Worm (Caenorhabditis elegans) whole organism, L3 larva: Measurements from ENCODE around the gene F41E6.17.

Source experiments
- R02D3.7 ChIP-seq: fragments of 150-350 bp; optimal IDR thresholded peaks from 2 replicates; lab custom pipeline; 2014; ENCODE audit warnings: missing biosample characterization, missing genetic modification characterization
- ZK546.5 ChIP-seq: sonication (generic microtip); optimal IDR thresholded peaks from 2 replicates; lab custom pipeline; 2017; ENCODE audit warnings: missing biosample characterization, missing genetic modification characterization
- aly-2 ChIP-seq: fragments of 150-350 bp; optimal IDR thresholded peaks from 2 replicates; lab custom pipeline; 2014; ENCODE audit warnings: missing biosample characterization, missing genetic modification characterization
- ama-1 ChIP-seq: fragments of 150-350 bp; optimal IDR thresholded peaks from 2 replicates; lab custom pipeline; 2018
- ceh-16 ChIP-seq: sonication (generic microtip); optimal IDR thresholded peaks from 2 replicates; lab custom pipeline; 2017; ENCODE audit warnings: missing biosample characterization, missing genetic modification characterization
- ceh-28 ChIP-seq: fragments of 150-350 bp; optimal IDR thresholded peaks from 2 replicates; lab custom pipeline; 2014; ENCODE audit warnings: missing biosample characterization, missing genetic modification reagents, missing genetic modification characterization
- ceh-82 ChIP-seq: fragments of 150-350 bp; optimal IDR thresholded peaks from 2 replicates; lab custom pipeline; 2014; ENCODE audit warnings: missing biosample characterization, missing genetic modification characterization
- ceh-9 ChIP-seq: sonication (generic microtip); optimal IDR thresholded peaks from 2 replicates; lab custom pipeline; 2018; ENCODE audit warnings: missing biosample characterization, missing genetic modification characterization
- daf-12 ChIP-seq: fragments of 150-350 bp; optimal IDR thresholded peaks from 2 replicates; lab custom pipeline; 2014; ENCODE audit warnings: missing biosample characterization, missing genetic modification reagents, missing genetic modification characterization
- egl-27 ChIP-seq: sonication (generic microtip); optimal IDR thresholded peaks from 4 replicates; lab custom pipeline; 2017; ENCODE audit warnings: missing biosample characterization, missing genetic modification reagents, missing genetic modification characterization
- egl-5 ChIP-seq: fragments of 150-350 bp; optimal IDR thresholded peaks from 2 replicates; lab custom pipeline; 2017; ENCODE audit warnings: missing biosample characterization, missing genetic modification reagents, missing genetic modification characterization, inconsistent platforms
- elt-1 ChIP-seq: fragments of 150-350 bp; optimal IDR thresholded peaks from 2 replicates; lab custom pipeline; 2014; ENCODE audit warnings: missing biosample characterization, missing genetic modification characterization
- elt-2 ChIP-seq: sonication (generic microtip); optimal IDR thresholded peaks from 2 replicates; lab custom pipeline; 2016; ENCODE audit warnings: missing genetic modification reagents, mild to moderate bottlenecking, missing genetic modification characterization, missing compliant biosample characterization
- elt-3 ChIP-seq, 3 experiments: fragments of 150-350 bp in 1 of 3; sonication (generic microtip) in 2 of 3; optimal IDR thresholded peaks; 2 replicates in 2 of 3; 4 replicates in 1 of 3; lab custom pipeline; 2014 to 2017; ENCODE audit warnings: missing biosample characterization in 3 of 3, missing genetic modification characterization in 3 of 3
- eor-1 ChIP-seq, 2 experiments: fragments of 150-350 bp; optimal IDR thresholded peaks; 2 replicates each; lab custom pipeline; 2014 to 2018; ENCODE audit warnings: missing biosample characterization in 2 of 2, missing genetic modification characterization in 2 of 2
- fkh-10 ChIP-seq: sonication (generic microtip); optimal IDR thresholded peaks from 2 replicates; lab custom pipeline; 2017; ENCODE audit warnings: missing biosample characterization, missing genetic modification reagents, missing genetic modification characterization
- fkh-2 ChIP-seq: fragments of 150-350 bp; optimal IDR thresholded peaks from 2 replicates; lab custom pipeline; 2014; ENCODE audit warnings: missing biosample characterization, missing genetic modification reagents, missing genetic modification characterization
- fos-1 ChIP-seq: fragments of 150-350 bp; optimal IDR thresholded peaks from 2 replicates; lab custom pipeline; 2014; ENCODE audit warnings: missing biosample characterization, missing genetic modification characterization
- hmg-11 ChIP-seq: sonication (generic microtip); optimal IDR thresholded peaks from 2 replicates; lab custom pipeline; 2016; ENCODE audit warnings: missing genetic modification characterization, missing compliant biosample characterization
- jun-1 ChIP-seq: fragments of 150-350 bp; optimal IDR thresholded peaks from 2 replicates; lab custom pipeline; 2014; ENCODE audit warnings: missing biosample characterization, missing genetic modification reagents, missing genetic modification characterization
- lin-15B ChIP-seq: fragments of 150-350 bp; optimal IDR thresholded peaks from 2 replicates; lab custom pipeline; 2014; ENCODE audit warnings: missing biosample characterization, missing genetic modification characterization
- lin-39 ChIP-seq: fragments of 150-350 bp; optimal IDR thresholded peaks from 2 replicates; lab custom pipeline; 2018; ENCODE audit warnings: missing biosample characterization, missing genetic modification reagents, missing genetic modification characterization
- lsy-12 ChIP-seq: sonication (generic microtip); optimal IDR thresholded peaks from 2 replicates; lab custom pipeline; 2016; ENCODE audit warnings: mild to moderate bottlenecking, missing genetic modification characterization, missing compliant biosample characterization
- mdl-1 ChIP-seq: fragments of 150-350 bp; optimal IDR thresholded peaks from 2 replicates; lab custom pipeline; 2014; ENCODE audit warnings: missing biosample characterization, missing genetic modification characterization
- mml-1 ChIP-seq: fragments of 150-350 bp; sonication (generic microtip); optimal IDR thresholded peaks from 3 replicates; lab custom pipeline; 2014; ENCODE audit warnings: missing biosample characterization, missing genetic modification characterization
- nfya-1 ChIP-seq: sonication (generic microtip); optimal IDR thresholded peaks from 2 replicates; lab custom pipeline; 2017; ENCODE audit warnings: missing genetic modification characterization, mild to moderate bottlenecking, missing compliant biosample characterization, antibody characterized with exemption, moderate library complexity; ENCODE audit not compliant: insufficient read depth
- nhr-11 ChIP-seq: fragments of 150-350 bp; optimal IDR thresholded peaks from 2 replicates; lab custom pipeline; 2014; ENCODE audit warnings: missing biosample characterization, missing genetic modification characterization
- nhr-12 ChIP-seq: fragments of 150-350 bp; optimal IDR thresholded peaks from 2 replicates; lab custom pipeline; 2014; ENCODE audit warnings: missing biosample characterization, missing genetic modification characterization
- nhr-23 ChIP-seq: fragments of 150-350 bp; optimal IDR thresholded peaks from 2 replicates; lab custom pipeline; 2014; ENCODE audit warnings: missing biosample characterization, missing genetic modification reagents, missing genetic modification characterization
- nhr-237 ChIP-seq: fragments of 150-350 bp; optimal IDR thresholded peaks from 2 replicates; lab custom pipeline; 2014; ENCODE audit warnings: missing biosample characterization, missing genetic modification characterization
- nhr-25 ChIP-seq: sonication (generic microtip); optimal IDR thresholded peaks from 2 replicates; lab custom pipeline; 2017; ENCODE audit warnings: missing biosample characterization, missing genetic modification characterization
- nhr-28 ChIP-seq: fragments of 150-350 bp; optimal IDR thresholded peaks from 2 replicates; lab custom pipeline; 2014; ENCODE audit warnings: missing biosample characterization, missing genetic modification characterization
- nhr-43 ChIP-seq: sonication (generic microtip); optimal IDR thresholded peaks from 2 replicates; lab custom pipeline; 2016; ENCODE audit warnings: mild to moderate bottlenecking, missing genetic modification characterization, missing compliant biosample characterization; ENCODE audit not compliant: poor library complexity, severe bottlenecking
- nhr-67 ChIP-seq: fragments of 150-350 bp; optimal IDR thresholded peaks from 2 replicates; lab custom pipeline; 2014; ENCODE audit warnings: missing biosample characterization, missing genetic modification characterization
- nhr-76 ChIP-seq: fragments of 150-350 bp; sonication (generic microtip); optimal IDR thresholded peaks from 5 replicates; lab custom pipeline; 2014; ENCODE audit warnings: missing biosample characterization, missing genetic modification characterization
- nhr-77 ChIP-seq: fragments of 150-350 bp; optimal IDR thresholded peaks from 2 replicates; lab custom pipeline; 2014; ENCODE audit warnings: missing biosample characterization, missing genetic modification characterization
- pha-4 ChIP-seq: fragments of 150-350 bp; optimal IDR thresholded peaks from 2 replicates; lab custom pipeline; 2014; ENCODE audit warnings: missing biosample characterization, missing genetic modification reagents, missing genetic modification characterization
- pqm-1 ChIP-seq: fragments of 150-350 bp; optimal IDR thresholded peaks from 2 replicates; lab custom pipeline; 2017; ENCODE audit warnings: missing biosample characterization, missing genetic modification characterization, inconsistent platforms
- sea-2 ChIP-seq: fragments of 150-350 bp; sonication (generic microtip); optimal IDR thresholded peaks from 4 replicates; lab custom pipeline; 2014; ENCODE audit warnings: missing biosample characterization, missing genetic modification reagents, missing genetic modification characterization
- skn-1 ChIP-seq: fragments of 150-350 bp; optimal IDR thresholded peaks from 2 replicates; lab custom pipeline; 2014; ENCODE audit warnings: missing biosample characterization, missing genetic modification characterization
- snpc-4 ChIP-seq: fragments of 150-350 bp; optimal IDR thresholded peaks from 2 replicates; lab custom pipeline; 2014; ENCODE audit warnings: missing biosample characterization, missing genetic modification characterization
- tbx-2 ChIP-seq: sonication (generic microtip); optimal IDR thresholded peaks from 2 replicates; lab custom pipeline; 2016; ENCODE audit warnings: mild to moderate bottlenecking, missing genetic modification characterization, missing compliant biosample characterization
- unc-39 ChIP-seq: sonication (generic microtip); optimal IDR thresholded peaks from 4 replicates; lab custom pipeline; 2017; ENCODE audit warnings: missing biosample characterization, missing genetic modification characterization
- unc-62 ChIP-seq: fragments of 150-350 bp; sonication (generic microtip); optimal IDR thresholded peaks from 4 replicates; lab custom pipeline; 2014; ENCODE audit warnings: missing biosample characterization, missing genetic modification reagents, missing genetic modification characterization
- zag-1 ChIP-seq: fragments of 150-350 bp; optimal IDR thresholded peaks from 2 replicates; lab custom pipeline; 2014; ENCODE audit warnings: missing biosample characterization, missing genetic modification characterization
- ztf-11 ChIP-seq: fragments of 150-350 bp; optimal IDR thresholded peaks from 2 replicates; lab custom pipeline; 2014; ENCODE audit warnings: missing biosample characterization, missing genetic modification characterization
- ztf-4 ChIP-seq: fragments of 150-350 bp; optimal IDR thresholded peaks from 2 replicates; lab custom pipeline; 2014; ENCODE audit warnings: missing biosample characterization, missing genetic modification characterization

F41E6.17 gene

ce11 chrV:8652177-8652576 is 28.3 kb downstream of the F41E6.17 start:
- TF ChIP-seq lin-39 (tag; lab: Kevin White, UChicago) = peak; percentile 77
- TF ChIP-seq egl-5 = no peak
- TF ChIP-seq unc-62 (GFP tag; lab: Kevin White, UChicago) = peak; percentile 65
- peak; percentile 4 for TF ChIP-seq nhr-23 (tag; lab: Kevin White, UChicago)
- TF ChIP-seq elt-1 (tag; lab: Kevin White, UChicago) = peak; percentile 67
- TF ChIP-seq nhr-25 (tag; lab: Kevin White, UChicago) = peak; percentile 84
- TF ChIP-seq, all 47 proteins: peak for 5

- peak; percentile 75 for TF ChIP-seq nhr-23 (tag; lab: Kevin White, UChicago)
- TF ChIP-seq unc-62 (GFP tag; lab: Kevin White, UChicago) = peak; percentile 81
- no peak for TF ChIP-seq aly-2 (tag; lab: Kevin White, UChicago)
- TF ChIP-seq elt-3 (tag; optimal IDR thresholded peaks at IDR 0.05; lab: Kevin White, UChicago) = peak in 2 of 3 experiments; percentile 34 to 80
- TF ChIP-seq fkh-10 (GFP tag; lab: Kevin White, UChicago) = no peak
- TF ChIP-seq lin-39 (tag; lab: Kevin White, UChicago) = no peak
- TF ChIP-seq nhr-11 (tag; lab: Kevin White, UChicago) = no peak
- TF ChIP-seq lsy-12 = no peak
- TF ChIP-seq R02D3.7 = no peak
- TF ChIP-seq fkh-2 (tag; lab: Kevin White, UChicago) = no peak
- TF ChIP-seq ceh-9 (tag; lab: Kevin White, UChicago) = no peak
- no peak for TF ChIP-seq egl-5
- peak; percentile 55 for TF ChIP-seq nhr-25 (tag; lab: Kevin White, UChicago)
- TF ChIP-seq pqm-1 (tag; lab: Kevin White, UChicago) = peak; percentile 71
- TF ChIP-seq elt-2 (tag; lab: Kevin White, UChicago) = peak; percentile 82
- no peak for TF ChIP-seq ama-1 (lab: Kevin White, UChicago)
- TF ChIP-seq ztf-4 = no peak
- no peak for TF ChIP-seq pha-4 (tag; lab: Kevin White, UChicago)
- TF ChIP-seq mml-1 (tag; lab: Kevin White, UChicago) = no peak
- peak; percentile 19 for TF ChIP-seq nhr-76 (tag; lab: Kevin White, UChicago)
- no peak for TF ChIP-seq tbx-2 (tag; lab: Kevin White, UChicago)
- no peak for TF ChIP-seq ceh-16 (tag; lab: Kevin White, UChicago)
- no peak for TF ChIP-seq nhr-77 (tag; lab: Kevin White, UChicago)
- TF ChIP-seq lin-15B (tag; lab: Kevin White, UChicago) = no peak
- TF ChIP-seq ceh-28 = no peak
- TF ChIP-seq zag-1 = no peak
- no peak for TF ChIP-seq fos-1 (tag; lab: Kevin White, UChicago)
- TF ChIP-seq nhr-43 (tag; lab: Kevin White, UChicago) = no peak
- TF ChIP-seq ZK546.5 (tag; lab: Kevin White, UChicago) = no peak
- TF ChIP-seq ztf-11 = no peak
- no peak for TF ChIP-seq jun-1 (tag; lab: Kevin White, UChicago)
- no peak for TF ChIP-seq egl-27
- TF ChIP-seq mdl-1 (tag; lab: Kevin White, UChicago) = no peak
- no peak for TF ChIP-seq snpc-4
- no peak for TF ChIP-seq ceh-82 (tag; lab: Kevin White, UChicago)
- no peak for TF ChIP-seq nhr-28
- no peak for TF ChIP-seq sea-2
- no peak for TF ChIP-seq daf-12 (tag; lab: Kevin White, UChicago)
- no peak for TF ChIP-seq nhr-237
- TF ChIP-seq eor-1 (tag; optimal IDR thresholded peaks at IDR 0.05; lab: Kevin White, UChicago) = no peak
- TF ChIP-seq elt-1 (tag; lab: Kevin White, UChicago) = no peak
- TF ChIP-seq skn-1 (tag; lab: Kevin White, UChicago) = no peak
- TF ChIP-seq nhr-67 (tag; lab: Kevin White, UChicago) = no peak
- no peak for TF ChIP-seq hmg-11 (tag; lab: Kevin White, UChicago)
- TF ChIP-seq nhr-12 (tag; lab: Kevin White, UChicago) = no peak
- no peak for TF ChIP-seq unc-39 (tag; lab: Kevin White, UChicago)
- TF ChIP-seq nfya-1 (tag; lab: Kevin White, UChicago) = peak; percentile 22
- TF ChIP-seq, all 47 proteins: peak for 8
These were observed 29.4 kb downstream of the F41E6.17 start for ce11 chrV:8653080-8653821.
